Fruit fly (Drosophila melanogaster) whole organism, prepupa: ENCODE measurements around the gene CG11369.

ENCODE experiments used
- Blimp-1 ChIP-seq: fragments of 200-800 bp; sonication (Bioruptor generic); optimal IDR thresholded peaks from 3 replicates; lab custom pipeline; 2017; ENCODE audit warnings: missing biosample characterization, missing genetic modification characterization, mild to moderate bottlenecking, moderate library complexity, missing genetic modification reagents
- CG11294 ChIP-seq: fragments of 200-800 bp; sonication (Bioruptor generic); IDR thresholded peaks from 2 replicates; pipeline ENCODE4 v1.3.6; 2022; ENCODE audit warnings: missing biosample characterization, missing genetic modification characterization
- CG11762 ChIP-seq: fragments of 200-800 bp; sonication (Bioruptor generic); optimal IDR thresholded peaks from 3 replicates; lab custom pipeline; 2016; ENCODE audit warnings: missing biosample characterization, missing genetic modification characterization; ENCODE audit not compliant: insufficient read depth
- CG11902 ChIP-seq: fragments of 200-800 bp; sonication (Bioruptor generic); optimal IDR thresholded peaks from 3 replicates; lab custom pipeline; 2016; ENCODE audit warnings: missing biosample characterization, missing genetic modification characterization
- CG1621 ChIP-seq: fragments of 200-800 bp; sonication (Bioruptor generic); optimal IDR thresholded peaks from 3 replicates; lab custom pipeline; 2018; ENCODE audit warnings: missing biosample characterization, mild to moderate bottlenecking, missing genetic modification characterization
- CG16779 ChIP-seq: fragments of 200-800 bp; sonication (Bioruptor generic); optimal IDR thresholded peaks from 3 replicates; lab custom pipeline; 2017; ENCODE audit warnings: missing biosample characterization, mild to moderate bottlenecking, missing genetic modification characterization
- CG3032 ChIP-seq: fragments of 200-800 bp; optimal IDR thresholded peaks from 2 replicates; lab custom pipeline; 2019; ENCODE audit warnings: missing biosample characterization, mild to moderate bottlenecking, missing genetic modification characterization, moderate library complexity
- CG31627 ChIP-seq: fragments of 200-800 bp; sonication (Bioruptor generic); optimal IDR thresholded peaks from 3 replicates; lab custom pipeline; 2016; ENCODE audit warnings: missing biosample characterization, missing genetic modification characterization
- CG34406 ChIP-seq: fragments of 200-800 bp; sonication (Bioruptor generic); optimal IDR thresholded peaks from 3 replicates; lab custom pipeline; 2016; ENCODE audit warnings: missing biosample characterization, missing genetic modification characterization
- CG3919 ChIP-seq: fragments of 200-800 bp; sonication (Bioruptor generic); optimal IDR thresholded peaks from 3 replicates; lab custom pipeline; 2016; ENCODE audit warnings: missing biosample characterization, missing genetic modification characterization
- CG4318 ChIP-seq: fragments of 200-800 bp; sonication (Bioruptor generic); optimal IDR thresholded peaks from 3 replicates; lab custom pipeline; 2017; ENCODE audit warnings: missing biosample characterization, mild to moderate bottlenecking, missing genetic modification characterization
- CG6163 ChIP-seq: fragments of 200-800 bp; sonication (Bioruptor generic); IDR thresholded peaks from 3 replicates; pipeline ENCODE4 v1.3.6; 2022; ENCODE audit warnings: missing biosample characterization, missing genetic modification characterization
- CG6276 ChIP-seq: fragments of 200-800 bp; sonication (Bioruptor generic); optimal IDR thresholded peaks from 2 replicates; lab custom pipeline; 2017; ENCODE audit warnings: missing biosample characterization, mild to moderate bottlenecking, missing genetic modification characterization
- CG6792 ChIP-seq: fragments of 200-800 bp; sonication (Bioruptor generic); optimal IDR thresholded peaks from 3 replicates; lab custom pipeline; 2016; ENCODE audit warnings: missing biosample characterization, missing genetic modification characterization
- CG6854 ChIP-seq: fragments of 200-800 bp; sonication (Bioruptor generic); optimal IDR thresholded peaks from 2 replicates; lab custom pipeline; 2017; ENCODE audit warnings: missing biosample characterization, mild to moderate bottlenecking, missing genetic modification characterization
- CG7368 ChIP-seq: fragments of 200-800 bp; sonication (Bioruptor generic); optimal IDR thresholded peaks from 3 replicates; lab custom pipeline; 2016; ENCODE audit warnings: missing biosample characterization, missing genetic modification characterization
- CG8119 ChIP-seq: fragments of 200-800 bp; sonication (Bioruptor generic); IDR thresholded peaks from 3 replicates; pipeline ENCODE4 v1.3.6; 2022; ENCODE audit warnings: missing biosample characterization, missing genetic modification characterization
- CG8319 ChIP-seq: fragments of 200-800 bp; sonication (Bioruptor generic); optimal IDR thresholded peaks from 3 replicates; lab custom pipeline; 2016; ENCODE audit warnings: missing biosample characterization, missing genetic modification characterization
- CG8632 ChIP-seq: fragments of 200-800 bp; sonication (Bioruptor generic); optimal IDR thresholded peaks from 3 replicates; lab custom pipeline; 2016; ENCODE audit warnings: missing biosample characterization, missing genetic modification characterization
- CG9139 ChIP-seq: fragments of 200-800 bp; sonication (Bioruptor generic); optimal IDR thresholded peaks from 3 replicates; lab custom pipeline; 2017; ENCODE audit warnings: missing biosample characterization, mild to moderate bottlenecking, missing genetic modification characterization
- Eip75B ChIP-seq: fragments of 200-800 bp; sonication (Bioruptor generic); optimal IDR thresholded peaks from 3 replicates; lab custom pipeline; 2016; ENCODE audit warnings: missing biosample characterization, missing genetic modification characterization
- Eip93F ChIP-seq: fragments of 200-800 bp; sonication (Bioruptor generic); optimal IDR thresholded peaks from 2 replicates; lab custom pipeline; 2016; ENCODE audit warnings: missing biosample characterization, mild to moderate bottlenecking, missing genetic modification characterization
- Ets96B ChIP-seq: fragments of 200-800 bp; optimal IDR thresholded peaks from 2 replicates; lab custom pipeline; 2019; ENCODE audit warnings: missing biosample characterization, mild to moderate bottlenecking, missing genetic modification characterization, moderate library complexity
- Gug ChIP-seq: fragments of 200-800 bp; sonication (Bioruptor generic); IDR thresholded peaks from 2 replicates; pipeline ENCODE4 v1.3.6; 2022; ENCODE audit warnings: missing biosample characterization, missing genetic modification characterization
- Hr38 ChIP-seq: sonication (Bioruptor generic); optimal IDR thresholded peaks from 2 replicates; lab custom pipeline; 2016; ENCODE audit warnings: missing biosample characterization, missing genetic modification characterization
- Hr39 ChIP-seq: fragments of 200-800 bp; sonication (Bioruptor generic); optimal IDR thresholded peaks from 2 replicates; lab custom pipeline; 2016; ENCODE audit warnings: missing biosample characterization, missing genetic modification characterization
- Hr4 ChIP-seq: fragments of 200-800 bp; sonication (Bioruptor generic); optimal IDR thresholded peaks from 3 replicates; lab custom pipeline; 2016; ENCODE audit warnings: missing biosample characterization, missing genetic modification characterization
- Lpt ChIP-seq: fragments of 200-800 bp; sonication (Bioruptor generic); optimal IDR thresholded peaks from 3 replicates; lab custom pipeline; 2016; ENCODE audit warnings: missing biosample characterization, missing genetic modification characterization
- Met ChIP-seq: fragments of 200-800 bp; sonication (Bioruptor generic); optimal IDR thresholded peaks from 3 replicates; lab custom pipeline; 2016; ENCODE audit warnings: missing biosample characterization, missing genetic modification characterization
- OdsH ChIP-seq: fragments of 200-800 bp; sonication (Bioruptor generic); optimal IDR thresholded peaks from 3 replicates; lab custom pipeline; 2016; ENCODE audit warnings: missing biosample characterization, missing genetic modification characterization
- Smox ChIP-seq: fragments of 200-800 bp; sonication (Bioruptor generic); optimal IDR thresholded peaks from 3 replicates; lab custom pipeline; 2016; ENCODE audit warnings: missing biosample characterization, missing genetic modification characterization
- Sox102F ChIP-seq: fragments of 200-800 bp; sonication (Bioruptor generic); optimal IDR thresholded peaks from 2 replicates; lab custom pipeline; 2016; ENCODE audit warnings: missing biosample characterization, mild to moderate bottlenecking, missing genetic modification characterization
- Sox14 ChIP-seq: fragments of 200-800 bp; sonication (Bioruptor generic); optimal IDR thresholded peaks from 3 replicates; lab custom pipeline; 2016; ENCODE audit warnings: missing biosample characterization, missing genetic modification characterization
- Sox15 ChIP-seq: fragments of 200-800 bp; sonication (Bioruptor generic); optimal IDR thresholded peaks from 3 replicates; lab custom pipeline; 2016; ENCODE audit warnings: missing biosample characterization, missing genetic modification characterization
- achi ChIP-seq: fragments of 200-800 bp; sonication (Bioruptor generic); optimal IDR thresholded peaks from 3 replicates; lab custom pipeline; 2016; ENCODE audit warnings: missing biosample characterization, missing genetic modification characterization
- acj6 ChIP-seq: fragments of 200-800 bp; sonication (Bioruptor generic); optimal IDR thresholded peaks from 3 replicates; lab custom pipeline; 2016; ENCODE audit warnings: missing biosample characterization, missing genetic modification characterization
- cyc ChIP-seq: fragments of 200-800 bp; sonication (Bioruptor generic); optimal IDR thresholded peaks from 3 replicates; lab custom pipeline; 2016; ENCODE audit warnings: missing biosample characterization, missing genetic modification characterization
- dac ChIP-seq: fragments of 200-800 bp; sonication (Bioruptor generic); optimal IDR thresholded peaks from 2 replicates; lab custom pipeline; 2017; ENCODE audit warnings: missing biosample characterization, mild to moderate bottlenecking, missing genetic modification characterization
- dsx ChIP-seq: fragments of 200-800 bp; optimal IDR thresholded peaks from 3 replicates; lab custom pipeline; 2019; ENCODE audit warnings: missing biosample characterization, mild to moderate bottlenecking, missing genetic modification characterization, moderate library complexity; ENCODE audit not compliant: poor library complexity, severe bottlenecking
- esn ChIP-seq: fragments of 200-800 bp; sonication (Bioruptor generic); optimal IDR thresholded peaks from 2 replicates; lab custom pipeline; 2016; ENCODE audit warnings: missing biosample characterization, mild to moderate bottlenecking, missing genetic modification characterization, moderate library complexity
- fd59A ChIP-seq: fragments of 200-800 bp; sonication (Bioruptor generic); optimal IDR thresholded peaks from 2 replicates; lab custom pipeline; 2017; ENCODE audit warnings: missing biosample characterization, mild to moderate bottlenecking, missing genetic modification characterization, missing genetic modification reagents
- fd85E ChIP-seq: fragments of 200-800 bp; sonication (Bioruptor generic); optimal IDR thresholded peaks from 3 replicates; lab custom pipeline; 2016; ENCODE audit warnings: missing biosample characterization, missing genetic modification characterization
- fkh ChIP-seq: fragments of 200-800 bp; sonication (Bioruptor generic); optimal IDR thresholded peaks from 3 replicates; lab custom pipeline; 2017; ENCODE audit warnings: missing biosample characterization, mild to moderate bottlenecking, missing genetic modification characterization, moderate library complexity
- lz ChIP-seq: fragments of 200-800 bp; sonication (Bioruptor generic); optimal IDR thresholded peaks from 3 replicates; lab custom pipeline; 2016; ENCODE audit warnings: missing biosample characterization, missing genetic modification characterization
- net ChIP-seq: fragments of 200-800 bp; sonication (Bioruptor generic); optimal IDR thresholded peaks from 3 replicates; lab custom pipeline; 2016; ENCODE audit warnings: missing biosample characterization, missing genetic modification characterization
- pdm3 ChIP-seq: fragments of 200-800 bp; sonication (Bioruptor generic); optimal IDR thresholded peaks from 3 replicates; lab custom pipeline; 2016; ENCODE audit warnings: missing biosample characterization, missing genetic modification characterization
- salr ChIP-seq, 2 experiments: fragments of 200-800 bp; sonication (Bioruptor generic); optimal IDR thresholded peaks; 3 replicates each; lab custom pipeline; 2016 to 2018; ENCODE audit warnings: missing biosample characterization in 2 of 2, missing genetic modification characterization in 2 of 2, mild to moderate bottlenecking in 1 of 2
- spab ChIP-seq: fragments of 200-800 bp; sonication (Bioruptor generic); optimal IDR thresholded peaks from 2 replicates; lab custom pipeline; 2017; ENCODE audit warnings: missing biosample characterization, mild to moderate bottlenecking, missing genetic modification characterization, missing genetic modification reagents
- ss ChIP-seq, 2 experiments: fragments of 200-800 bp; sonication (Bioruptor generic); optimal IDR thresholded peaks; 2 replicates in 1 of 2; 3 replicates in 1 of 2; lab custom pipeline; 2017 to 2018; ENCODE audit warnings: mild to moderate bottlenecking in 2 of 2, missing biosample characterization in 2 of 2, missing genetic modification characterization in 2 of 2, moderate library complexity in 1 of 2
- svp ChIP-seq: fragments of 200-800 bp; sonication (Bioruptor generic); peaks from one replicate; lab custom pipeline; 2016; ENCODE audit warnings: missing biosample characterization, missing genetic modification characterization
- topi ChIP-seq: fragments of 200-800 bp; sonication (Bioruptor generic); optimal IDR thresholded peaks from 3 replicates; lab custom pipeline; 2016; ENCODE audit warnings: missing biosample characterization, missing genetic modification characterization
- vri ChIP-seq: fragments of 200-800 bp; sonication (Bioruptor generic); optimal IDR thresholded peaks from 3 replicates; lab custom pipeline; 2016; ENCODE audit warnings: missing biosample characterization, mild to moderate bottlenecking, missing genetic modification characterization

Gene CG11369

dm6 chrX:7571200-7571599 lies 2.9 kb upstream of the CG11369 start:
- TF ChIP-seq CG11902 (GFP tag; lab: Kevin White, UChicago) (peak; percentile 38), Lpt (GFP tag; lab: Kevin White, UChicago) (no peak), acj6 (peak; percentile 44), Hr4 (GFP tag; lab: Kevin White, UChicago) (peak; percentile 38), esn (GFP tag; lab: Kevin White, UChicago) (peak; percentile 50), Smox (GFP tag; lab: Kevin White, UChicago) (peak; percentile 43), CG11762 (GFP tag; lab: Kevin White, UChicago) (no peak), cyc (peak; percentile 52), topi (GFP tag; lab: Kevin White, UChicago) (peak; percentile 65), fd59A (GFP tag; lab: Kevin White, UChicago) (peak; percentile 11), CG4318 (GFP tag; lab: Kevin White, UChicago) (no peak), ss (GFP tag; optimal IDR thresholded peaks at IDR 0.05; lab: Kevin White, UChicago) (peak; percentile 27 to 35), Eip75B (peak; percentile 53), salr (GFP tag; optimal IDR thresholded peaks at IDR 0.05; lab: Kevin White, UChicago) (peak in 1 of 2 experiments; percentile 32), CG3032 (tag; lab: Kevin White, UChicago) (peak; percentile 45), spab (GFP tag; lab: Kevin White, UChicago) (peak; percentile 34), CG8119 (GFP tag; lab: Robert Waterston, UW) (peak; percentile 49; the same call in 2 of the 3 replicates), CG34406 (GFP tag; lab: Kevin White, UChicago) (peak; percentile 49), Blimp-1 (no peak), Sox15 (GFP tag; lab: Kevin White, UChicago) (no peak), dac (GFP tag; lab: Kevin White, UChicago) (no peak), CG8319 (GFP tag; lab: Kevin White, UChicago) (peak; percentile 36), dsx (peak; percentile 29), Sox102F (peak; percentile 39), CG6276 (peak; percentile 15), achi (GFP tag; lab: Kevin White, UChicago) (peak; percentile 58), CG7368 (GFP tag; lab: Kevin White, UChicago) (peak; percentile 58), CG16779 (tag; lab: Kevin White, UChicago) (no peak), Sox14 (GFP tag; lab: Kevin White, UChicago) (peak; percentile 12), Eip93F (GFP tag; lab: Kevin White, UChicago) (no peak), Hr39 (peak; percentile 6), Hr38 (GFP tag; lab: Kevin White, UChicago) (no peak), CG6854 (GFP tag; lab: Kevin White, UChicago) (no peak), CG6163 (peak; percentile 70), CG3919 (peak; percentile 68), CG11294 (GFP tag; lab: Robert Waterston, UW) (no peak), CG6792 (GFP tag; lab: Kevin White, UChicago) (peak; percentile 56), CG1621 (tag; lab: Kevin White, UChicago) (peak; percentile 37), CG8632 (GFP tag; lab: Kevin White, UChicago) (peak; percentile 37), Ets96B (peak; percentile 65), Met (peak; percentile 57), lz (GFP tag; lab: Kevin White, UChicago) (peak; percentile 27), net (GFP tag; lab: Kevin White, UChicago) (peak; percentile 25), Gug (GFP tag; lab: Robert Waterston, UW) (no peak), fkh (no peak), OdsH (GFP tag; lab: Kevin White, UChicago) (peak; percentile 43), svp (GFP tag; lab: Kevin White, UChicago) (peak; percentile 77), pdm3 (GFP tag; lab: Kevin White, UChicago) (peak; percentile 41), fd85E (no peak), CG31627 (GFP tag; lab: Kevin White, UChicago) (peak; percentile 22), vri (no peak), CG9139 (peak; percentile 31)
